Fruit fly (Drosophila melanogaster): Measurements from ENCODE around the gene Gr28b.

The Gr28b gene

dm6 chr2L:7426326-7427066, 35.6 kb downstream of the Gr28b start, which contains the start of gene muc (continued):
- TF ChIP-seq CG12071 (GFP tag; optimal IDR thresholded peaks at IDR 0.05): no peak
- no peak for TF ChIP-seq Taf1 (GFP tag; IDR thresholded peaks at IDR 0.05)
- no peak for TF ChIP-seq ERR (GFP tag; optimal IDR thresholded peaks at IDR 0.05)
- TF ChIP-seq ATbp (GFP tag; optimal IDR thresholded peaks at IDR 0.05): no peak
- peak; percentile 15 for TF ChIP-seq CG13624 (GFP tag; optimal IDR thresholded peaks at IDR 0.05)
- TF ChIP-seq Hr39 (optimal IDR thresholded peaks at IDR 0.05): no peak
- TF ChIP-seq Rx (GFP tag; IDR thresholded peaks at IDR 0.05): no peak
- peak; percentile 41 for TF ChIP-seq zfh2 (GFP tag; optimal IDR thresholded peaks at IDR 0.05)
- peak; percentile 55 for TF ChIP-seq grau (tag; optimal IDR thresholded peaks at IDR 0.05)
- no peak for TF ChIP-seq ro (GFP tag; IDR thresholded peaks at IDR 0.05)
- peak in 1 of 2 experiments; percentile 43 for TF ChIP-seq Dfd (GFP tag; optimal IDR thresholded peaks at IDR 0.05)
- no peak for TF ChIP-seq CG7556 (GFP tag; optimal IDR thresholded peaks at IDR 0.05)
- TF ChIP-seq H2.0 (GFP tag; IDR thresholded peaks at IDR 0.05): no peak
- TF ChIP-seq gsb-n (tag; optimal IDR thresholded peaks at IDR 0.05): peak; percentile 23
- TF ChIP-seq CG17328 (GFP tag; IDR thresholded peaks at IDR 0.05): no peak
- TF ChIP-seq bowl (GFP tag; IDR thresholded peaks at IDR 0.05): no peak
- peak; percentile 42 for TF ChIP-seq tio (GFP tag; optimal IDR thresholded peaks at IDR 0.05)
- 0 out of 2 replicates have a peak, but pooled peaks have one; percentile 24 for TF ChIP-seq CG9215 (GFP tag; IDR thresholded peaks at IDR 0.05)
- peak; percentile 44; the same call in 1 of the 3 replicates for TF ChIP-seq mld (GFP tag; IDR thresholded peaks at IDR 0.05; ENCODE audit: partially characterized antibody)
- TF ChIP-seq gsb (GFP tag; IDR thresholded peaks at IDR 0.05): no peak
- TF ChIP-seq vfl (GFP tag; optimal IDR thresholded peaks at IDR 0.05): no peak
- peak; percentile 52 to 94 for TF ChIP-seq insv (GFP tag; optimal IDR thresholded peaks at IDR 0.05)
- TF ChIP-seq row (GFP tag; IDR thresholded peaks at IDR 0.05): peak; percentile 90
- TF ChIP-seq E2f1 (GFP tag; IDR thresholded peaks at IDR 0.05): no peak
- TF ChIP-seq ab (GFP tag; optimal IDR thresholded peaks at IDR 0.05): no peak
- TF ChIP-seq nom (GFP tag; optimal IDR thresholded peaks at IDR 0.05): no peak
- no peak for TF ChIP-seq Poxn (GFP tag; IDR thresholded peaks at IDR 0.05)
- TF ChIP-seq Scr (GFP tag; IDR thresholded peaks at IDR 0.05; ENCODE audit: partially characterized antibody): peak; percentile 75
- TF ChIP-seq prd (optimal IDR thresholded peaks at IDR 0.05): no peak
- TF ChIP-seq prd (GFP tag; IDR thresholded peaks at IDR 0.05): 0 out of 3 replicates have a peak, but pooled peaks have one; percentile 19
- no peak for TF ChIP-seq Neu2 (GFP tag; optimal IDR thresholded peaks at IDR 0.05; ENCODE audit: borderline replicate concordance)
- peak; percentile 44 for TF ChIP-seq unpg (GFP tag; optimal IDR thresholded peaks at IDR 0.05)
- TF ChIP-seq eyg (GFP tag; optimal IDR thresholded peaks at IDR 0.05): no peak
- 0 out of 2 replicates have a peak, but pooled peaks have one; percentile 14 for TF ChIP-seq CG14014 (GFP tag; IDR thresholded peaks at IDR 0.05)
- TF ChIP-seq Dip2 (GFP tag; IDR thresholded peaks at IDR 0.05): no peak
- TF ChIP-seq CG7357 (GFP tag; IDR thresholded peaks at IDR 0.05): peak; percentile 95
- no peak for TF ChIP-seq CG17568 (GFP tag; optimal IDR thresholded peaks at IDR 0.05)
- TF ChIP-seq CG8924 (tag; optimal IDR thresholded peaks at IDR 0.05): peak; percentile 41
- TF ChIP-seq Hand (GFP tag; optimal IDR thresholded peaks at IDR 0.05): no peak
- TF ChIP-seq lmd (GFP tag; IDR thresholded peaks at IDR 0.05): peak; percentile 40
- peak; percentile 29 for TF ChIP-seq CG18262 (tag; optimal IDR thresholded peaks at IDR 0.05)
- no peak for TF ChIP-seq Aef1 (GFP tag; IDR thresholded peaks at IDR 0.05)
- TF ChIP-seq CG3995 (GFP tag; optimal IDR thresholded peaks at IDR 0.05): peak; percentile 3
- TF ChIP-seq Atf3 (GFP tag; optimal IDR thresholded peaks at IDR 0.05): no peak
- peak; percentile 26 for TF ChIP-seq bab2 (GFP tag; optimal IDR thresholded peaks at IDR 0.05)
- TF ChIP-seq CG14667 (GFP tag; IDR thresholded peaks at IDR 0.05): no peak
- TF ChIP-seq CG10654 (GFP tag; optimal IDR thresholded peaks at IDR 0.05): peak; percentile 13
- TF ChIP-seq CG2116 (GFP tag; optimal IDR thresholded peaks at IDR 0.05): peak; percentile 52
- no peak for TF ChIP-seq sima (GFP tag; optimal IDR thresholded peaks at IDR 0.05)
- TF ChIP-seq Abd-B (GFP tag; optimal IDR thresholded peaks at IDR 0.05): peak; percentile 33
- no peak for TF ChIP-seq gce (GFP tag; IDR thresholded peaks at IDR 0.05)
